Worm (Caenorhabditis elegans): ENCODE data around the gene F55A11.7.

DNA sequence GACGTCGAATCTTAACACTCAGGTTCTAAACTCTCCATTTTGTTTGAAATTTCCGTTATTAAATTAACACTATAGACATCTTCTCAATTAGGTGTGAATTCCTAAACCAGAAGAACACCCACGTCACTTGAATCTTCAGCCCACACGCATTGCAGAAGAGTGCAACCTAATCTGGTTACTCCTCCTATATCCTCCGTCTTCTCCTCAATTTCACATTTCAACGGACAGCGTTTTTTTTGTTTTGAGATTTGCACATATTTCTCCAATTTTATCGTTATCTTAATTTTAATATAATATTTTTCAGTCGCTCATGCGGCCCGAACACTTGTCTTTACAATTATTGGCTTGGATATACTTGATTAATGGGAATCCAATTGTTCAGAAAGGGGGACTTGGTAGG is 29.9 kb downstream of the F55A11.7 start, which contains the start of gene smoc-1:
- no peak for TF ChIP-seq nhr-76 (tag; optimal IDR thresholded peaks at IDR 0.05)
- TF ChIP-seq lin-15B (tag; optimal IDR thresholded peaks at IDR 0.05), result no peak
- TF ChIP-seq ztf-11 (tag; optimal IDR thresholded peaks at IDR 0.05), result no peak

Data from whole organism, L3 larva.